Fruit fly (Drosophila melanogaster): ENCODE results near the gene CG5104.
A peak's percentile ranks its signal among the peaks of the same experiment; 100 is the strongest.

Gene CG5104

dm6 chr3L:20509121-20509934 is 11.5 kb upstream of the CG5104 start:
- no peak for TF ChIP-seq CrebA (GFP tag; optimal IDR thresholded peaks at IDR 0.05; ENCODE audit: borderline replicate concordance)
- TF ChIP-seq Sp1 (GFP tag; optimal IDR thresholded peaks at IDR 0.05) = peak; percentile 87
- TF ChIP-seq HLH106 (tag; optimal IDR thresholded peaks at IDR 0.05) = peak; percentile 77
- peak; percentile 83 for TF ChIP-seq h (GFP tag; optimal IDR thresholded peaks at IDR 0.05)
- no peak for TF ChIP-seq lola (GFP tag; optimal IDR thresholded peaks at IDR 0.05)
- TF ChIP-seq br (GFP tag; optimal IDR thresholded peaks at IDR 0.05) = peak; percentile 83
- no peak for TF ChIP-seq Hr83 (GFP tag; optimal IDR thresholded peaks at IDR 0.05; ENCODE audit: poor library complexity, severe bottlenecking)
- peak; percentile 31 for TF ChIP-seq Rel (GFP tag; optimal IDR thresholded peaks at IDR 0.05)
- peak; percentile 21 for TF ChIP-seq Rel (tag; optimal IDR thresholded peaks at IDR 0.05)
- peak; percentile 61 for TF ChIP-seq dmrt93B (GFP tag; optimal IDR thresholded peaks at IDR 0.05)
- TF ChIP-seq CG32264 (GFP tag; optimal IDR thresholded peaks at IDR 0.05) = peak; percentile 49
- no peak for TF ChIP-seq usp (GFP tag; optimal IDR thresholded peaks at IDR 0.05)
- peak; percentile 87 for TF ChIP-seq fru (GFP tag; optimal IDR thresholded peaks at IDR 0.05)
- TF ChIP-seq sv (GFP tag; optimal IDR thresholded peaks at IDR 0.05) = peak; percentile 70
- peak; percentile 23 for TF ChIP-seq brk (GFP tag; optimal IDR thresholded peaks at IDR 0.05)
- TF ChIP-seq Vsx2 (GFP tag; optimal IDR thresholded peaks at IDR 0.05; ENCODE audit: partially characterized antibody) = no peak
- TF ChIP-seq woc (GFP tag; optimal IDR thresholded peaks at IDR 0.05) = peak; percentile 96
- TF ChIP-seq Dfd (GFP tag; optimal IDR thresholded peaks at IDR 0.05) = no peak
- TF ChIP-seq Hnf4 (GFP tag; optimal IDR thresholded peaks at IDR 0.05) = peak; percentile 60
- TF ChIP-seq Abd-B (GFP tag; optimal IDR thresholded peaks at IDR 0.05) = no peak
- peak; percentile 63 for TF ChIP-seq CG9705 (GFP tag; optimal IDR thresholded peaks at IDR 0.05)
- peak; percentile 69 for TF ChIP-seq tai (GFP tag; optimal IDR thresholded peaks at IDR 0.05)
- no peak for TF ChIP-seq Hr78 (GFP tag; optimal IDR thresholded peaks at IDR 0.05)
- TF ChIP-seq dl (GFP tag; optimal IDR thresholded peaks at IDR 0.05; ENCODE audit: insufficient read depth in 1 of 2, partially characterized antibody in 2 of 2) = peak in 1 of 2 experiments; percentile 60
- peak; percentile 89 for TF ChIP-seq psq (GFP tag; optimal IDR thresholded peaks at IDR 0.05)
- peak; percentile 67 for TF ChIP-seq Jra (GFP tag; optimal IDR thresholded peaks at IDR 0.05)
- TF ChIP-seq rgr (GFP tag; optimal IDR thresholded peaks at IDR 0.05) = peak; percentile 75
- peak in 1 of 2 experiments; percentile 86 for TF ChIP-seq foxo (GFP tag; optimal IDR thresholded peaks at IDR 0.05)
- no peak for TF ChIP-seq GATAd (GFP tag; optimal IDR thresholded peaks at IDR 0.05)
- no peak for TF ChIP-seq jim (GFP tag; optimal IDR thresholded peaks at IDR 0.05)
- no peak for TF ChIP-seq dsf (GFP tag; optimal IDR thresholded peaks at IDR 0.05; ENCODE audit: borderline replicate concordance)
- peak; percentile 51 for TF ChIP-seq Dif (GFP tag; optimal IDR thresholded peaks at IDR 0.05; ENCODE audit: partially characterized antibody)
- no peak for TF ChIP-seq Myc (optimal IDR thresholded peaks at IDR 0.05)
- TF ChIP-seq pan (optimal IDR thresholded peaks at IDR 0.05) = no peak
- TF ChIP-seq sage (GFP tag; optimal IDR thresholded peaks at IDR 0.05) = peak; percentile 18
- TF ChIP-seq N (GFP tag; optimal IDR thresholded peaks at IDR 0.05) = no peak
- peak; percentile 85 for TF ChIP-seq ey (GFP tag; optimal IDR thresholded peaks at IDR 0.05)
- TF ChIP-seq Mio (GFP tag; optimal IDR thresholded peaks at IDR 0.05) = no peak
- peak; percentile 81 for TF ChIP-seq OdsH (GFP tag; optimal IDR thresholded peaks at IDR 0.05)

dm6 chr3L:20511499-20512108 is 9.2 kb upstream of the CG5104 start:
- TF ChIP-seq usp (GFP tag; optimal IDR thresholded peaks at IDR 0.05) (no peak), N (GFP tag; optimal IDR thresholded peaks at IDR 0.05) (no peak), HLH106 (tag; optimal IDR thresholded peaks at IDR 0.05) (no peak), lola (GFP tag; optimal IDR thresholded peaks at IDR 0.05) (no peak), Myc (optimal IDR thresholded peaks at IDR 0.05) (no peak), Jra (GFP tag; optimal IDR thresholded peaks at IDR 0.05) (no peak), dl (GFP tag; optimal IDR thresholded peaks at IDR 0.05; ENCODE audit: insufficient read depth in 1 of 2, partially characterized antibody in 2 of 2) (no peak)
